Worm (Caenorhabditis elegans) whole organism, mixed stage, embryonic: ENCODE measurements around the gene srh-38.
"Not testable (repeated sequence)": the region's sequence is repeated elsewhere in the genome, so short reads cannot be mapped to it uniquely, and the experiment has no call there.

Experiments used
- M03D4.4 ChIP-seq: sonication (generic microtip); optimal IDR thresholded peaks from 2 replicates; lab custom pipeline; 2017; ENCODE audit warnings: mild to moderate bottlenecking, missing genetic modification characterization, missing compliant biosample characterization
- bed-3 ChIP-seq: fragments of 200-800 bp; sonication (Bioruptor generic); optimal IDR thresholded peaks from 3 replicates; lab custom pipeline; 2018; ENCODE audit warnings: mild to moderate bottlenecking, missing genetic modification characterization, moderate library complexity, missing compliant biosample characterization
- blmp-1 ChIP-seq: fragments of 150-350 bp; optimal IDR thresholded peaks from 2 replicates; lab custom pipeline; 2014; ENCODE audit warnings: missing biosample characterization, missing genetic modification characterization
- ceh-43 ChIP-seq: fragments of 200-800 bp; sonication (Bioruptor generic); optimal IDR thresholded peaks from 2 replicates; lab custom pipeline; 2018; ENCODE audit warnings: mild to moderate bottlenecking, missing genetic modification characterization, moderate library complexity, missing compliant biosample characterization
- ces-1 ChIP-seq: fragments of 150-350 bp; optimal IDR thresholded peaks from 2 replicates; lab custom pipeline; 2014; ENCODE audit warnings: missing biosample characterization, missing genetic modification reagents, missing genetic modification characterization
- cnd-1 ChIP-seq: fragments of 200-800 bp; sonication (Bioruptor generic); optimal IDR thresholded peaks from 2 replicates; lab custom pipeline; 2018; ENCODE audit warnings: mild to moderate bottlenecking, missing genetic modification characterization, missing compliant biosample characterization
- drap-1 ChIP-seq: fragments of 200-800 bp; sonication (Bioruptor generic); optimal IDR thresholded peaks from 3 replicates; lab custom pipeline; 2018; ENCODE audit warnings: mild to moderate bottlenecking, missing genetic modification characterization, missing compliant biosample characterization
- elt-1 ChIP-seq: sonication (generic microtip); optimal IDR thresholded peaks from 2 replicates; lab custom pipeline; 2017; ENCODE audit warnings: missing genetic modification characterization, mild to moderate bottlenecking, missing compliant biosample characterization, antibody characterized with exemption, moderate library complexity, borderline replicate concordance; ENCODE audit not compliant: insufficient read depth
- elt-3 ChIP-seq: fragments of 150-350 bp; optimal IDR thresholded peaks from 2 replicates; lab custom pipeline; 2014; ENCODE audit warnings: missing biosample characterization, missing genetic modification characterization
- flh-1 ChIP-seq: fragments of 200-800 bp; sonication (Bioruptor generic); optimal IDR thresholded peaks from 2 replicates; lab custom pipeline; 2018; ENCODE audit warnings: mild to moderate bottlenecking, missing genetic modification characterization, moderate library complexity, missing compliant biosample characterization
- ham-2 ChIP-seq: fragments of 200-800 bp; sonication (Bioruptor generic); optimal IDR thresholded peaks from 2 replicates; lab custom pipeline; 2018; ENCODE audit warnings: mild to moderate bottlenecking, missing genetic modification characterization, missing compliant biosample characterization
- hlh-1 ChIP-seq: fragments of 150-350 bp; optimal IDR thresholded peaks from 2 replicates; lab custom pipeline; 2014; ENCODE audit warnings: missing biosample characterization, missing genetic modification reagents, missing genetic modification characterization
- lin-13 ChIP-seq: fragments of 150-350 bp; optimal IDR thresholded peaks from 2 replicates; lab custom pipeline; 2014; ENCODE audit warnings: missing biosample characterization, missing genetic modification characterization
- lin-32 ChIP-seq: fragments of 200-800 bp; sonication (Bioruptor generic); optimal IDR thresholded peaks from 2 replicates; lab custom pipeline; 2018; ENCODE audit warnings: mild to moderate bottlenecking, missing genetic modification characterization, missing compliant biosample characterization
- lsy-2 ChIP-seq: fragments of 150-350 bp; optimal IDR thresholded peaks from 2 replicates; lab custom pipeline; 2014; ENCODE audit warnings: missing biosample characterization, missing genetic modification characterization
- mab-5 ChIP-seq: fragments of 150-350 bp; optimal IDR thresholded peaks from 2 replicates; lab custom pipeline; 2014; ENCODE audit warnings: missing biosample characterization, missing genetic modification characterization
- mep-1 ChIP-seq: fragments of 150-350 bp; optimal IDR thresholded peaks from 2 replicates; lab custom pipeline; 2017; ENCODE audit warnings: missing biosample characterization, missing genetic modification reagents, missing genetic modification characterization, inconsistent platforms
- mls-2 ChIP-seq: sonication (generic microtip); optimal IDR thresholded peaks from 2 replicates; lab custom pipeline; 2016; ENCODE audit warnings: mild to moderate bottlenecking, missing genetic modification characterization, moderate library complexity, missing compliant biosample characterization
- nhr-12 ChIP-seq: fragments of 150-350 bp; optimal IDR thresholded peaks from 2 replicates; lab custom pipeline; 2014; ENCODE audit warnings: missing biosample characterization, missing genetic modification characterization
- nhr-2 ChIP-seq: fragments of 150-350 bp; optimal IDR thresholded peaks from 2 replicates; lab custom pipeline; 2014; ENCODE audit warnings: missing biosample characterization, missing genetic modification characterization
- nhr-237 ChIP-seq: fragments of 150-350 bp; optimal IDR thresholded peaks from 2 replicates; lab custom pipeline; 2014; ENCODE audit warnings: missing biosample characterization, missing genetic modification characterization
- nhr-28 ChIP-seq: fragments of 150-350 bp; optimal IDR thresholded peaks from 2 replicates; lab custom pipeline; 2014; ENCODE audit warnings: missing biosample characterization, missing genetic modification characterization
- nhr-76 ChIP-seq: sonication (generic microtip); optimal IDR thresholded peaks from 2 replicates; lab custom pipeline; 2017; ENCODE audit warnings: missing biosample characterization, missing genetic modification characterization
- pha-4 ChIP-seq: fragments of 150-350 bp; optimal IDR thresholded peaks from 2 replicates; lab custom pipeline; 2018; ENCODE audit warnings: missing biosample characterization, missing genetic modification reagents, missing genetic modification characterization
- sem-2 ChIP-seq: fragments of 200-800 bp; sonication (Bioruptor generic); optimal IDR thresholded peaks from 2 replicates; lab custom pipeline; 2018; ENCODE audit warnings: mild to moderate bottlenecking, missing genetic modification characterization, missing compliant biosample characterization
- snpc-4 ChIP-seq: fragments of 150-350 bp; optimal IDR thresholded peaks from 2 replicates; lab custom pipeline; 2014; ENCODE audit warnings: missing biosample characterization, missing genetic modification characterization
- unc-120 ChIP-seq: sonication (generic microtip); optimal IDR thresholded peaks from 2 replicates; lab custom pipeline; 2017; ENCODE audit warnings: missing genetic modification characterization, missing compliant biosample characterization; ENCODE audit not compliant: poor library complexity, severe bottlenecking
- unc-62 ChIP-seq: fragments of 150-350 bp; optimal IDR thresholded peaks from 2 replicates; lab custom pipeline; 2014; ENCODE audit warnings: missing biosample characterization, missing genetic modification reagents, missing genetic modification characterization
- zip-8 ChIP-seq: fragments of 150-350 bp; optimal IDR thresholded peaks from 2 replicates; lab custom pipeline; 2014; ENCODE audit warnings: missing biosample characterization, missing genetic modification characterization

The srh-38 gene

ce11 chrV:2955342-2955741, 32.8 kb upstream of the srh-38 start, which contains the start of gene srh-248:
Gene srh-248 (minus strand): TSS chrV:2955442.
- not testable (repeated sequence) for TF ChIP-seq bed-3 (GFP tag; lab: Kevin White, UChicago); mep-1 (tag; lab: Kevin White, UChicago); unc-62 (GFP tag; lab: Kevin White, UChicago)

ce11 chrV:2952102-2952501, 29.6 kb upstream of the srh-38 start, which contains the start of gene srw-122:
Gene srw-122 (minus strand): TSS chrV:2952202.
- not testable (repeated sequence) for TF ChIP-seq nhr-28 (tag; lab: Kevin White, UChicago); mls-2; nhr-237 (tag; lab: Kevin White, UChicago)

DNA sequence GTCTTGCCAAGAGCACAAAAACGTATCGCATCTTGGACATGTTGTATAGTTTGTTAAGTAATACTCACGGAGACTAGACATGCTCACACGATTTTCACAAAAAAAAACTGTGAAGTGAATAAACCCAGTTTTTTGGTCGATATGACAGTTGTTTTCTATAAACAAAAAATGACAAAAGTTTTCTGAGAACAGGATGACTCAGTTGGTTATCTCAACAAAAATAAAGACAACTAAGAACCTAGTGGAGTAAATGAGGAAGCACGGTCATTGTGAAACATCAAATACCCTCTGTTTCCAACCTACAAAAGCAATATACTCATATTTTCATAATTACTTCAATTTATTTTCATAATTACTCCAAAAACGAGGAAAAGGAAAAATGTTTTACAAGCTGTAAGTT, 23.1 kb upstream of the srh-38 start, which contains the start of gene srh-87:
Gene srh-87, minus strand, starts transcription at position 101 of the 400 bp plus-strand sequence.
- TF ChIP-seq lsy-2 (tag; lab: Kevin White, UChicago), result no peak
- TF ChIP-seq hlh-1, result no peak
- TF ChIP-seq nhr-12 (tag; lab: Kevin White, UChicago), result no peak
- no peak for TF ChIP-seq lin-32 (GFP tag; lab: Kevin White, UChicago)
- TF ChIP-seq sem-2, result no peak
- no peak for TF ChIP-seq bed-3 (GFP tag; lab: Kevin White, UChicago)
- no peak for TF ChIP-seq M03D4.4
- TF ChIP-seq elt-3, result no peak
- TF ChIP-seq lin-13 (tag; lab: Kevin White, UChicago), result no peak
- no peak for TF ChIP-seq snpc-4
- no peak for TF ChIP-seq blmp-1 (tag; lab: Kevin White, UChicago)
- no peak for TF ChIP-seq ceh-43 (GFP tag; lab: Kevin White, UChicago)
- TF ChIP-seq mab-5 (tag; lab: Kevin White, UChicago), result no peak
- no peak for TF ChIP-seq nhr-28 (tag; lab: Kevin White, UChicago)
- no peak for TF ChIP-seq pha-4 (tag; lab: Kevin White, UChicago)
- no peak for TF ChIP-seq unc-120 (tag; lab: Kevin White, UChicago)
- TF ChIP-seq, all 35 proteins: peak for 0

DNA sequence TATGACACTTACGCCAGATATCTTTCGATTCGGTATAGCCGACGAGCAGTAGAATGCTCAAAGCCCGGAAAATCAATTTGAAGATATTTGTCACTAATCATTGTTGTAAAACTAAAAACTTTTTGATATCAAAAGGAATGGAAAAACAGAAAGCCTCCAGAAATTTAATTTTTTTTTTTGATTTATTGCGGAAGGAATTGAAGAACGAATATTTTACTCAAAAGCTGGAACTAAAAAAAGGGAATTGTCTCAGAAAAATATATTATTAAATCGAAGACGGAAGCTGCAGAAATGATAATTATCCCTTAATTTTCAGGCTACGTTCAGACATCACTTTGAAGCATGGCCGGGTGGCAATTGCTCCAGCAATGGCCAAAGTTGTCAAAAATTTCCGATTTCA, 21.4 kb upstream of the srh-38 start, which contains the start of gene srw-137:
Gene srw-137, minus strand, starts transcription at position 101 of the 400 bp plus-strand sequence.
- TF ChIP-seq nhr-237 (tag; lab: Kevin White, UChicago) (no peak), pha-4 (tag; lab: Kevin White, UChicago) (no peak), unc-62 (GFP tag; lab: Kevin White, UChicago) (no peak)

ce11 chrV:2942247-2942646, 19.8 kb upstream of the srh-38 start:
- no peak for TF ChIP-seq pha-4 (tag; lab: Kevin White, UChicago)
- TF ChIP-seq lin-13 (tag; lab: Kevin White, UChicago), result no peak
- no peak for TF ChIP-seq mab-5 (tag; lab: Kevin White, UChicago)

ce11 chrV:2941405-2941804, 18.9 kb upstream of the srh-38 start, which contains the start of gene srw-143:
Gene srw-143 (minus strand): TSS chrV:2941505.
- TF ChIP-seq ham-2 (GFP tag; lab: Kevin White, UChicago), result no peak
- TF ChIP-seq nhr-76 (tag; lab: Kevin White, UChicago), result no peak
- TF ChIP-seq lin-13 (tag; lab: Kevin White, UChicago), result no peak
- TF ChIP-seq nhr-12 (tag; lab: Kevin White, UChicago), result no peak
- no peak for TF ChIP-seq drap-1 (GFP tag; lab: Kevin White, UChicago)
- TF ChIP-seq elt-1 (tag; lab: Kevin White, UChicago), result no peak
- TF ChIP-seq zip-8, result no peak
- no peak for TF ChIP-seq blmp-1 (tag; lab: Kevin White, UChicago)
- TF ChIP-seq unc-120 (tag; lab: Kevin White, UChicago), result no peak
- no peak for TF ChIP-seq lin-32 (GFP tag; lab: Kevin White, UChicago)
- no peak for TF ChIP-seq flh-1 (GFP tag; lab: Kevin White, UChicago)
- no peak for TF ChIP-seq mab-5 (tag; lab: Kevin White, UChicago)
- no peak for TF ChIP-seq unc-62 (GFP tag; lab: Kevin White, UChicago)
- no peak for TF ChIP-seq ces-1 (GFP tag; lab: Kevin White, UChicago)
- TF ChIP-seq nhr-2, result no peak
- no peak for TF ChIP-seq sem-2
- TF ChIP-seq cnd-1 (tag; lab: Kevin White, UChicago), result no peak
